Worm (Caenorhabditis elegans): ENCODE data around the gene F21C10.3.
A peak's percentile ranks its signal among the peaks of the same experiment; 100 is the strongest.

F21C10.3 gene

DNA sequence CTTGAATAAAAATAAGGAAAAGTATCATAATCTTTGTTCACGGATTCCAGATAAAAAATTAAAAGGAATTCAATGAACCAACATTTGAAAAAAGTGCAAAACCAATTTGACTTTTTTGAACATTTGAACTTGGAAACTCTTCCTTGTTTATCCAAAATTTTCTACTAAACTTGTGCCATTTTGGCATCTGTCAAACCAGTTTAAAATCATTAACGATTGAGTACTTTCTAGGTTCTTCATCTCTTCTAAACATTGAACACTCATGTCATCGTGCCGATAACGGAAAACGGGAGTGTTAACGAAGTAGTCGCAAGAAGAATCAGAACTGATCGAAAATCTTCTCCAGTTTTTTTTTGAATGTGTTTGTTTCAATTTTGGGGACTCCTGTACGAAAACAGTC is 43.6 kb upstream of the F21C10.3 start:
- TF ChIP-seq unc-39 (tag; optimal IDR thresholded peaks at IDR 0.05), result no peak
- TF ChIP-seq ceh-43 (GFP tag; optimal IDR thresholded peaks at IDR 0.05), result no peak
- no peak for TF ChIP-seq lin-13 (tag; optimal IDR thresholded peaks at IDR 0.05)
- no peak for TF ChIP-seq drap-1 (GFP tag; optimal IDR thresholded peaks at IDR 0.05)
- TF ChIP-seq ham-2 (GFP tag; optimal IDR thresholded peaks at IDR 0.05), result no peak
- no peak for TF ChIP-seq lin-32 (GFP tag; optimal IDR thresholded peaks at IDR 0.05)
- no peak for TF ChIP-seq unc-62 (GFP tag; optimal IDR thresholded peaks at IDR 0.05)
- no peak for TF ChIP-seq mep-1 (tag; optimal IDR thresholded peaks at IDR 0.05)
- no peak for TF ChIP-seq lsy-2 (tag; optimal IDR thresholded peaks at IDR 0.05)
- no peak for TF ChIP-seq sptf-1 (tag; optimal IDR thresholded peaks at IDR 0.05)

DNA sequence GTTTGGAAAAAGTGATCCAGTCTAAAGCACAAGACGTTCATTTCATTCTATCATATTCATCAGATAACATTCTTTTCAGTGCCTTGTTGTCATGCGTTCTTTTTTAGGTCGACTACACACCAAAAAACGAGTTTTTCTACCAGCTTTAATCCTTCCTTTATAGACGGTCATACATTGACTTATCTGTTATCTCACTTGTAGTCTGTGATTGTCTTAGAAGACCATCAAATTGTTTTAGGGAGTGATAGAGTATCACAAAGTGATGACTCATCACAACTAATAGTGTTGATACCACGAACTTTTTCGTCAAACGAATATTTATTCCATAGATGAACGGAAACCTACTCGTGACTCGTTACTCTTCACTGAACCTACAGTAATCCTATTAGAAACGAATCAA is 42.0 kb upstream of the F21C10.3 start:
- no peak for TF ChIP-seq elt-3 (tag; optimal IDR thresholded peaks at IDR 0.05)
- no peak for TF ChIP-seq lin-32 (GFP tag; optimal IDR thresholded peaks at IDR 0.05)
- no peak for TF ChIP-seq ceh-43 (GFP tag; optimal IDR thresholded peaks at IDR 0.05)
- TF ChIP-seq drap-1 (GFP tag; optimal IDR thresholded peaks at IDR 0.05), result no peak
- no peak for TF ChIP-seq flh-1 (GFP tag; optimal IDR thresholded peaks at IDR 0.05)
- no peak for TF ChIP-seq ztf-11 (tag; optimal IDR thresholded peaks at IDR 0.05)
- no peak for TF ChIP-seq mab-5 (tag; optimal IDR thresholded peaks at IDR 0.05)
- TF ChIP-seq zip-8 (tag; optimal IDR thresholded peaks at IDR 0.05), result no peak
- no peak for TF ChIP-seq hlh-1 (tag; optimal IDR thresholded peaks at IDR 0.05)
- TF ChIP-seq elt-1 (tag; optimal IDR thresholded peaks at IDR 0.05; ENCODE audit: borderline replicate concordance, insufficient read depth), result no peak
- TF ChIP-seq ceh-83 (GFP tag; optimal IDR thresholded peaks at IDR 0.05), result no peak
- no peak for TF ChIP-seq nhr-12 (tag; optimal IDR thresholded peaks at IDR 0.05)
- no peak for TF ChIP-seq nhr-237 (tag; optimal IDR thresholded peaks at IDR 0.05)
- no peak for TF ChIP-seq ceh-39 (tag; optimal IDR thresholded peaks at IDR 0.05)

DNA sequence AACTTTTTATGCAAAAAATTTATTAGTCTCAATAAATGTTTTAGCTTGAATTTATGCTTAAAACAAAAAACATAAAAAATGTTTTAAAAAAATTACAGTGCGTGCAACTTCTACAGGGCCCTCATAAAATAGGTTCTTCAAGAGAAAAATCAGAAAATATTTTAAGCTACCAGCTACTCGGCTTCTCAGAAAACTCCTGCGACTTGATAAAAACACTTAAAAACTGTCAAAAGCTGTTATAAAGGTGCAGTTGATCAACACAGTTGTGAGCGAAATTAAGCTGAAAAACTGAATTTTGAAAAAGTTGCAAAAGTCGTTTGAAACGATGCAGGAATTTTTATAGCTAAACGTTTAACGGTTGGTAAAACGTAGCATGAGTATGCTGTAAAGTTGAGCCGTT is 39.1 kb upstream of the F21C10.3 start:
- TF ChIP-seq unc-62 (GFP tag; optimal IDR thresholded peaks at IDR 0.05), result no peak
- TF ChIP-seq zip-8 (tag; optimal IDR thresholded peaks at IDR 0.05), result no peak
- TF ChIP-seq mls-2 (tag; optimal IDR thresholded peaks at IDR 0.05), result peak; percentile 63
- TF ChIP-seq ceh-39 (tag; optimal IDR thresholded peaks at IDR 0.05), result no peak
- TF ChIP-seq snpc-4 (tag; optimal IDR thresholded peaks at IDR 0.05), result no peak
- TF ChIP-seq mab-5 (tag; optimal IDR thresholded peaks at IDR 0.05), result no peak
- no peak for TF ChIP-seq nhr-12 (tag; optimal IDR thresholded peaks at IDR 0.05)
- TF ChIP-seq tbx-8 (GFP tag; optimal IDR thresholded peaks at IDR 0.05), result no peak
- TF ChIP-seq ham-2 (GFP tag; optimal IDR thresholded peaks at IDR 0.05), result no peak

DNA sequence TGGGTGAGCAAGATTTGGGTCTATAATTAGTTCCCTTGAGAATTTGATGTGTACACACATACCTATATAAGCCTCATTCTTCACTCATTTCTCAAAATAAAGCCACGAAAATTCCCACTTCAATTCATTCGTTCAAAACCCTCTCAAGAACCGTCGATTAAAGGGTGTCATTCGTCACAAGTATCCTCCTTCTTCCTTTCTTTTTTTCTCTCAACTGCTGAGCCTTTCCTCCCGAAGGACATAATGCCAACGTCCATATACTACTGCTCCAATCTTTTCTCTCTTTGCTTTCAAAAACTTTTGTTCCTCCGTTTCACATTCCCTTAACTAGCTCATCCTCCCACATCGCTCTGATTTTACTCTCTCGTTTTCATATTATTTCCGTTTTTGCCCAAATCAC is 35.7 kb upstream of the F21C10.3 start, which contains the start of gene T27E4.1:
Gene T27E4.1, plus strand, starts transcription at position 137 of the 400 bp plus-strand sequence.
- TF ChIP-seq ztf-11 (tag; optimal IDR thresholded peaks at IDR 0.05) (no peak), mep-1 (tag; optimal IDR thresholded peaks at IDR 0.05) (no peak)

DNA sequence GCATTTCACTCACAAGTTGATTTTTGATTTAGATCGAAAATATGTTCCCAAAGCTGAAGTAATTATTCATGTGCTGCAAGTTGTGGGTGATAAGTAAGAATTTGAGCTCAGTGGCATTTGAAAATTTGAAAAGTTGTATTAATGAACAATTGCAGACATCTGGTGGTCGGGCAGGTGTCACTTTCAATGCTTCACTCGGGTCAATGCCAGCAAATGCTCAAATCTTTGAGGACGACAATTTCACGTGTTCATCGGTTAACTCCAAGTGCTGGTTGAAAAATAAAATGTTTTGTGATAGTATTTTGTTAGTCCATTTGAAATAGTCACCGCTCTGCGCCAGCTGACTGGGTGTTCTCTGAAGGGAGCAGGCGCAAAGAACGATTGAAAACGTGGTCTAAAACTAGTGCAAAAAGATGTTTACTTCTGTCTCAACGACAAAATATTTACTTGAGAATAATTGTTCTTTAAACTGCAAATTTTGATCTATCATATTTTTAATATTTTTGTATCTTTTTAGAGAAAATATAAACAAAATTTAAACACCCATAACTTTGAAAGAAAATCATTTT is 33.7 kb upstream of the F21C10.3 start:
- TF ChIP-seq ceh-43 (GFP tag; optimal IDR thresholded peaks at IDR 0.05) (no peak), hlh-1 (tag; optimal IDR thresholded peaks at IDR 0.05) (peak; percentile 69)

- no peak for TF ChIP-seq elt-3 (tag; optimal IDR thresholded peaks at IDR 0.05)
- no peak for TF ChIP-seq nhr-28 (tag; optimal IDR thresholded peaks at IDR 0.05)
- no peak for TF ChIP-seq drap-1 (GFP tag; optimal IDR thresholded peaks at IDR 0.05)
These were observed 32.9 kb upstream of the F21C10.3 start for ce11 chrV:9094976-9095375.

ce11 chrV:9095613-9096317 is 32.1 kb upstream of the F21C10.3 start, which contains the start of gene F21C10.10:
Gene F21C10.10 (plus strand): TSS chrV:9096267.
- TF ChIP-seq cnd-1 (tag; optimal IDR thresholded peaks at IDR 0.05), result peak; percentile 6
- peak; percentile 61 for TF ChIP-seq pha-4 (tag; optimal IDR thresholded peaks at IDR 0.05)
- TF ChIP-seq hlh-1 (tag; optimal IDR thresholded peaks at IDR 0.05), result peak; percentile 88
- peak; percentile 29 for TF ChIP-seq drap-1 (GFP tag; optimal IDR thresholded peaks at IDR 0.05)
- TF ChIP-seq ztf-11 (tag; optimal IDR thresholded peaks at IDR 0.05), result no peak
- TF ChIP-seq ham-2 (GFP tag; optimal IDR thresholded peaks at IDR 0.05), result no peak
- peak; percentile 87 for TF ChIP-seq unc-62 (GFP tag; optimal IDR thresholded peaks at IDR 0.05)
- TF ChIP-seq lsy-2 (tag; optimal IDR thresholded peaks at IDR 0.05), result peak; percentile 28
- TF ChIP-seq ceh-39 (tag; optimal IDR thresholded peaks at IDR 0.05), result peak; percentile 59
- TF ChIP-seq mep-1 (tag; optimal IDR thresholded peaks at IDR 0.05), result peak; percentile 62
- TF ChIP-seq lin-32 (GFP tag; optimal IDR thresholded peaks at IDR 0.05), result no peak
- TF ChIP-seq ceh-43 (GFP tag; optimal IDR thresholded peaks at IDR 0.05), result no peak
- TF ChIP-seq blmp-1 (tag; optimal IDR thresholded peaks at IDR 0.05), result no peak
- peak; percentile 64 for TF ChIP-seq ces-1 (GFP tag; optimal IDR thresholded peaks at IDR 0.05)
- peak; percentile 6 for TF ChIP-seq nhr-237 (tag; optimal IDR thresholded peaks at IDR 0.05)
- peak; percentile 74 for TF ChIP-seq unc-120 (tag; optimal IDR thresholded peaks at IDR 0.05; ENCODE audit: poor library complexity, severe bottlenecking)
- TF ChIP-seq nhr-2 (tag; optimal IDR thresholded peaks at IDR 0.05), result peak; percentile 72
- peak; percentile 49 for TF ChIP-seq elt-1 (tag; optimal IDR thresholded peaks at IDR 0.05; ENCODE audit: borderline replicate concordance, insufficient read depth)
